Worm (Caenorhabditis elegans) whole organism, late embryonic: ENCODE results near the gene piit-1.

ENCODE experiments used
- C38D4.7 ChIP-seq: fragments of 200-800 bp; sonication (Bioruptor generic); optimal IDR thresholded peaks from 2 replicates; lab custom pipeline; 2018; ENCODE audit warnings: mild to moderate bottlenecking, missing genetic modification characterization, moderate library complexity, missing compliant biosample characterization
- K02D7.2 ChIP-seq: sonication (generic microtip); optimal IDR thresholded peaks from 2 replicates; lab custom pipeline; 2017; ENCODE audit warnings: mild to moderate bottlenecking, missing genetic modification characterization, missing compliant biosample characterization
- ama-1 ChIP-seq: fragments of 150-350 bp; optimal IDR thresholded peaks from 2 replicates; lab custom pipeline; 2014
- ceh-6 ChIP-seq: fragments of 200-800 bp; sonication (Bioruptor generic); optimal IDR thresholded peaks from 2 replicates; lab custom pipeline; 2018; ENCODE audit warnings: mild to moderate bottlenecking, missing genetic modification characterization, missing compliant biosample characterization
- ceh-9 ChIP-seq: sonication (generic microtip); optimal IDR thresholded peaks from 2 replicates; lab custom pipeline; 2016; ENCODE audit warnings: mild to moderate bottlenecking, missing genetic modification characterization, inconsistent platforms, missing compliant biosample characterization
- dve-1 ChIP-seq: sonication (generic microtip); optimal IDR thresholded peaks from 2 replicates; lab custom pipeline; 2017; ENCODE audit warnings: antibody characterized with exemption, mild to moderate bottlenecking, missing genetic modification characterization, missing compliant biosample characterization
- gmeb-2 ChIP-seq: sonication (generic microtip); optimal IDR thresholded peaks from 2 replicates; lab custom pipeline; 2016; ENCODE audit warnings: missing genetic modification characterization, inconsistent platforms, missing compliant biosample characterization
- nhr-11 ChIP-seq: fragments of 150-350 bp; optimal IDR thresholded peaks from 2 replicates; lab custom pipeline; 2014; ENCODE audit warnings: missing biosample characterization, missing genetic modification characterization
- npax-4 ChIP-seq: sonication (generic microtip); optimal IDR thresholded peaks from 2 replicates; lab custom pipeline; 2016; ENCODE audit warnings: missing genetic modification characterization, missing compliant biosample characterization
- pag-3 ChIP-seq: sonication (generic microtip); optimal IDR thresholded peaks from 2 replicates; lab custom pipeline; 2016; ENCODE audit warnings: missing compliant biosample characterization, missing genetic modification characterization, borderline replicate concordance
- ztf-16 ChIP-seq: sonication (generic microtip); optimal IDR thresholded peaks from 2 replicates; lab custom pipeline; 2017; ENCODE audit warnings: missing genetic modification characterization, missing compliant biosample characterization

- TF ChIP-seq npax-4 (tag; lab: Kevin White, UChicago) (no peak), ama-1 (no peak), nhr-11 (no peak), ztf-16 (tag; lab: Kevin White, UChicago) (no peak), K02D7.2 (tag; lab: Kevin White, UChicago) (no peak), pag-3 (tag; lab: Kevin White, UChicago) (no peak), ceh-9 (tag; lab: Kevin White, UChicago) (no peak), dve-1 (tag; lab: Kevin White, UChicago) (no peak), C38D4.7 (no peak), ceh-6 (GFP tag; lab: Kevin White, UChicago) (no peak), gmeb-2 (tag; lab: Kevin White, UChicago) (no peak)
Measured at ce11 chrV:11629222-11630026, 19.5 kb upstream of the piit-1 start, which contains the start of gene F35B12.10.
